Worm (Caenorhabditis elegans): ENCODE results near the gene R11D1.1.

The R11D1.1 gene

DNA sequence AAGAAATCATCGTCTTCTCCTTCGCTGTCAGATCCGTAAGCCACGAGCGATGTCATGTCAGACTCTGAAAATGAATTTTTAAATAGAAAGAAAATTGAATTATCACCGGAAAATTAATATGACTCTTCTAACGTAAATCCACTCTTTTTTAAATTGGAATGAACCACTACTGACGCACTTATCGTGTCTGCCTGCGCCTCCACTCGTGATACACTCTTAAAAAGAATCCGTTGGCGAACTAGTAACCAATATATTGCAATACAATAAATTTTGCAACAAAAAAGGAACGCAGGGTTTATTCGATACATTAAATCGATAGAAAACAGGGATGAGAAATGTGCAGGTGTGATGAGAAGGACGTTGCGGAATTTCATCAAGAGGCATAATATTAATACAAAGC is 44.8 kb upstream of the R11D1.1 start, which contains the start of gene ccch-3 (continued):
- TF ChIP-seq B0336.3 (GFP tag; IDR thresholded peaks at IDR 0.05) (peak; percentile 90), ceh-40 (GFP tag; IDR thresholded peaks at IDR 0.05) (no peak), F33H1.4 (GFP tag; IDR thresholded peaks at IDR 0.05) (peak; percentile 26), zfh-2 (GFP tag; conservative IDR thresholded peaks at IDR 0.05) (no peak), somi-1 (GFP tag; optimal IDR thresholded peaks at IDR 0.05) (peak; percentile 42), hlh-26 (GFP tag; conservative IDR thresholded peaks at IDR 0.05) (no peak), ceh-100 (GFP tag; IDR thresholded peaks at IDR 0.05) (0 out of 2 replicates have a peak, but pooled peaks have one; percentile 9), dpff-1 (tag; optimal IDR thresholded peaks at IDR 0.05) (no peak), attf-5 (GFP tag; optimal IDR thresholded peaks at IDR 0.05) (peak; percentile 80), ZK185.1 (tag; optimal IDR thresholded peaks at IDR 0.05; ENCODE audit: poor library complexity, severe bottlenecking) (no peak), nhr-80 (tag; optimal IDR thresholded peaks at IDR 0.05) (peak; percentile 53), rpc-1 (optimal IDR thresholded peaks at IDR 0.05) (no peak), rpc-1 (tag; optimal IDR thresholded peaks at IDR 0.05) (no peak), ceh-58 (GFP tag; IDR thresholded peaks at IDR 0.05) (no peak), ztf-22 (GFP tag; optimal IDR thresholded peaks at IDR 0.05) (no peak), chd-7 (tag; optimal IDR thresholded peaks at IDR 0.05) (peak; percentile 51), snpc-3.4 (tag; optimal IDR thresholded peaks at IDR 0.05) (peak; percentile 60), tbp1 (GFP tag; optimal IDR thresholded peaks at IDR 0.05) (peak; percentile 65), pha-4 (tag; optimal IDR thresholded peaks at IDR 0.05) (no peak), xnd-1 (tag; optimal IDR thresholded peaks at IDR 0.05) (no peak), madf-6 (GFP tag; IDR thresholded peaks at IDR 0.05) (peak; percentile 73), ceh-79 (tag; optimal IDR thresholded peaks at IDR 0.05) (no peak), sdz-38 (tag; optimal IDR thresholded peaks at IDR 0.05) (no peak), snpc-4 (GFP tag; optimal IDR thresholded peaks at IDR 0.05) (peak; percentile 7), snpc-4 (tag; optimal IDR thresholded peaks at IDR 0.05) (peak in 3 of 4 experiments; percentile 43 to 60 (median 52)), bed-1 (GFP tag; IDR thresholded peaks at IDR 0.05) (no peak), lin-54 (GFP tag; optimal IDR thresholded peaks at IDR 0.05) (peak; percentile 83), F10E7.11 (tag; optimal IDR thresholded peaks at IDR 0.05) (no peak), nhr-90 (tag; optimal IDR thresholded peaks at IDR 0.05) (peak; percentile 39), gei-17 (GFP tag; optimal IDR thresholded peaks at IDR 0.05) (no peak), cebp-1 (GFP tag; IDR thresholded peaks at IDR 0.05) (no peak), cebp-1 (tag; optimal IDR thresholded peaks at IDR 0.05) (peak; percentile 72), B0019.2 (GFP tag; conservative IDR thresholded peaks at IDR 0.05) (no peak), B0035.1 (tag; optimal IDR thresholded peaks at IDR 0.05) (no peak), attf-3 (GFP tag; conservative IDR thresholded peaks at IDR 0.05) (peak; percentile 68), mcd-1 (GFP tag; IDR thresholded peaks at IDR 0.05) (peak; percentile 64), tbx-9 (tag; optimal IDR thresholded peaks at IDR 0.05; ENCODE audit: borderline replicate concordance) (no peak), F52B5.7 (tag; optimal IDR thresholded peaks at IDR 0.05) (no peak), nfya-1 (tag; optimal IDR thresholded peaks at IDR 0.05; ENCODE audit: borderline replicate concordance, insufficient read depth) (no peak), pbrm-1 (GFP tag; IDR thresholded peaks at IDR 0.05) (peak; percentile 67; the same call in 1 of the 2 replicates), hrde-1 (tag; optimal IDR thresholded peaks at IDR 0.05; ENCODE audit: borderline replicate concordance) (peak; percentile 32)
